Worm (Caenorhabditis elegans) whole organism, L3 larva: ENCODE data around the gene Y55H10A.2.
"Not testable (repeated sequence)": the region's sequence is repeated elsewhere in the genome, so short reads cannot be mapped to it uniquely, and the experiment has no call there.

ENCODE experiments used
- ZK546.5 ChIP-seq: sonication (generic microtip); optimal IDR thresholded peaks from 2 replicates; lab custom pipeline; 2017; ENCODE audit warnings: missing biosample characterization, missing genetic modification characterization
- aly-2 ChIP-seq: fragments of 150-350 bp; optimal IDR thresholded peaks from 2 replicates; lab custom pipeline; 2014; ENCODE audit warnings: missing biosample characterization, missing genetic modification characterization
- ama-1 ChIP-seq: fragments of 150-350 bp; optimal IDR thresholded peaks from 2 replicates; lab custom pipeline; 2018
- ceh-28 ChIP-seq: fragments of 150-350 bp; optimal IDR thresholded peaks from 2 replicates; lab custom pipeline; 2014; ENCODE audit warnings: missing biosample characterization, missing genetic modification reagents, missing genetic modification characterization
- ceh-82 ChIP-seq: fragments of 150-350 bp; optimal IDR thresholded peaks from 2 replicates; lab custom pipeline; 2014; ENCODE audit warnings: missing biosample characterization, missing genetic modification characterization
- daf-12 ChIP-seq: fragments of 150-350 bp; optimal IDR thresholded peaks from 2 replicates; lab custom pipeline; 2014; ENCODE audit warnings: missing biosample characterization, missing genetic modification reagents, missing genetic modification characterization
- egl-27 ChIP-seq: sonication (generic microtip); optimal IDR thresholded peaks from 4 replicates; lab custom pipeline; 2017; ENCODE audit warnings: missing biosample characterization, missing genetic modification reagents, missing genetic modification characterization
- egl-5 ChIP-seq: fragments of 150-350 bp; optimal IDR thresholded peaks from 2 replicates; lab custom pipeline; 2017; ENCODE audit warnings: missing biosample characterization, missing genetic modification reagents, missing genetic modification characterization, inconsistent platforms
- elt-2 ChIP-seq: sonication (generic microtip); optimal IDR thresholded peaks from 2 replicates; lab custom pipeline; 2016; ENCODE audit warnings: missing genetic modification reagents, mild to moderate bottlenecking, missing genetic modification characterization, missing compliant biosample characterization
- eor-1 ChIP-seq, 2 experiments: fragments of 150-350 bp; optimal IDR thresholded peaks; 2 replicates each; lab custom pipeline; 2014 to 2018; ENCODE audit warnings: missing biosample characterization in 2 of 2, missing genetic modification characterization in 2 of 2
- fkh-10 ChIP-seq: sonication (generic microtip); optimal IDR thresholded peaks from 2 replicates; lab custom pipeline; 2017; ENCODE audit warnings: missing biosample characterization, missing genetic modification reagents, missing genetic modification characterization
- fkh-2 ChIP-seq: fragments of 150-350 bp; optimal IDR thresholded peaks from 2 replicates; lab custom pipeline; 2014; ENCODE audit warnings: missing biosample characterization, missing genetic modification reagents, missing genetic modification characterization
- hmg-11 ChIP-seq: sonication (generic microtip); optimal IDR thresholded peaks from 2 replicates; lab custom pipeline; 2016; ENCODE audit warnings: missing genetic modification characterization, missing compliant biosample characterization
- lin-15B ChIP-seq: fragments of 150-350 bp; optimal IDR thresholded peaks from 2 replicates; lab custom pipeline; 2014; ENCODE audit warnings: missing biosample characterization, missing genetic modification characterization
- mdl-1 ChIP-seq: fragments of 150-350 bp; optimal IDR thresholded peaks from 2 replicates; lab custom pipeline; 2014; ENCODE audit warnings: missing biosample characterization, missing genetic modification characterization
- mml-1 ChIP-seq: fragments of 150-350 bp; sonication (generic microtip); optimal IDR thresholded peaks from 3 replicates; lab custom pipeline; 2014; ENCODE audit warnings: missing biosample characterization, missing genetic modification characterization
- nfya-1 ChIP-seq: sonication (generic microtip); optimal IDR thresholded peaks from 2 replicates; lab custom pipeline; 2017; ENCODE audit warnings: missing genetic modification characterization, mild to moderate bottlenecking, missing compliant biosample characterization, antibody characterized with exemption, moderate library complexity; ENCODE audit not compliant: insufficient read depth
- nhr-12 ChIP-seq: fragments of 150-350 bp; optimal IDR thresholded peaks from 2 replicates; lab custom pipeline; 2014; ENCODE audit warnings: missing biosample characterization, missing genetic modification characterization
- nhr-23 ChIP-seq: fragments of 150-350 bp; optimal IDR thresholded peaks from 2 replicates; lab custom pipeline; 2014; ENCODE audit warnings: missing biosample characterization, missing genetic modification reagents, missing genetic modification characterization
- nhr-237 ChIP-seq: fragments of 150-350 bp; optimal IDR thresholded peaks from 2 replicates; lab custom pipeline; 2014; ENCODE audit warnings: missing biosample characterization, missing genetic modification characterization
- nhr-28 ChIP-seq: fragments of 150-350 bp; optimal IDR thresholded peaks from 2 replicates; lab custom pipeline; 2014; ENCODE audit warnings: missing biosample characterization, missing genetic modification characterization
- nhr-67 ChIP-seq: fragments of 150-350 bp; optimal IDR thresholded peaks from 2 replicates; lab custom pipeline; 2014; ENCODE audit warnings: missing biosample characterization, missing genetic modification characterization
- nhr-76 ChIP-seq: fragments of 150-350 bp; sonication (generic microtip); optimal IDR thresholded peaks from 5 replicates; lab custom pipeline; 2014; ENCODE audit warnings: missing biosample characterization, missing genetic modification characterization
- nhr-77 ChIP-seq: fragments of 150-350 bp; optimal IDR thresholded peaks from 2 replicates; lab custom pipeline; 2014; ENCODE audit warnings: missing biosample characterization, missing genetic modification characterization
- pha-4 ChIP-seq: fragments of 150-350 bp; optimal IDR thresholded peaks from 2 replicates; lab custom pipeline; 2014; ENCODE audit warnings: missing biosample characterization, missing genetic modification reagents, missing genetic modification characterization
- sea-2 ChIP-seq: fragments of 150-350 bp; sonication (generic microtip); optimal IDR thresholded peaks from 4 replicates; lab custom pipeline; 2014; ENCODE audit warnings: missing biosample characterization, missing genetic modification reagents, missing genetic modification characterization
- skn-1 ChIP-seq: fragments of 150-350 bp; optimal IDR thresholded peaks from 2 replicates; lab custom pipeline; 2014; ENCODE audit warnings: missing biosample characterization, missing genetic modification characterization
- unc-39 ChIP-seq: sonication (generic microtip); optimal IDR thresholded peaks from 4 replicates; lab custom pipeline; 2017; ENCODE audit warnings: missing biosample characterization, missing genetic modification characterization
- unc-62 ChIP-seq: fragments of 150-350 bp; sonication (generic microtip); optimal IDR thresholded peaks from 4 replicates; lab custom pipeline; 2014; ENCODE audit warnings: missing biosample characterization, missing genetic modification reagents, missing genetic modification characterization
- zag-1 ChIP-seq: fragments of 150-350 bp; optimal IDR thresholded peaks from 2 replicates; lab custom pipeline; 2014; ENCODE audit warnings: missing biosample characterization, missing genetic modification characterization
- ztf-11 ChIP-seq: fragments of 150-350 bp; optimal IDR thresholded peaks from 2 replicates; lab custom pipeline; 2014; ENCODE audit warnings: missing biosample characterization, missing genetic modification characterization

Gene Y55H10A.2

DNA sequence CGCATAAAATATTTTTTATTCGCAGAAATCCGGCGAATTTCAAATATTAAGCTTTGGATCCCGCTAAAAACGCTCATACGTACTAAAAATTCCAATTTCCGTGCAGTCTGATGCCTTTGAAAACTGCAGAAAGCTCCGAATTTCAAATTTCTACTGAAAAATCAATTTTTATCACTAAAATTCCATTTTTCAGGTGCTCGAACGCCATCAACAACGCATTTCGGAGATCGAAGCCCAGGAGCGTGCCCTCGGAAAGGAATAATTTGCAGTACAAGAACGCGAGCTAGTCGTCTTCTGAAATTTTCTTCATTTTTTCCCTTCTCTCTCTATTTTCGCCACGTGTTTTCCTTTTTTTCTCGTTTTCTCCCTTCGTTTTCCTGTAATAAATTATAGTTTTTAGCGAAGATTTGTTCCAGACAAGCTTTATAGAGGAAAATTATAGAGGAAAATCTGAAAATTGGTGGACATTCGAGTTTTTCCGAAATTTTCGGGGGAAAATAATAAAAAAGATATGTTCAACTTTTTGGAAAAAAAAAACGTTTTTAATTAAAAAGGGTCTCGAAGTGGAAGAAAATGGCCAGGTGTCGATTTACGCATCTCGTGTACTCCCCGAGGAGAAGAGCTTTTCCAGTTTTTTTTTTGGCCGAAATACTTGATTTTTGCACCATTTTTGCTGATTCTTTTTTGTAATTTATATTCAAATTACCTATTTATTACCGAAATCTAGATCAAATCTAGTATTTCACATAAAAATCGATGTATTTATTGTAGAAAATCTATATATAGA lies 23.4 kb downstream of the Y55H10A.2 start:
- TF ChIP-seq ama-1 = peak; percentile 67
- TF ChIP-seq pha-4 (tag; lab: Kevin White, UChicago) = peak; percentile 6
- no peak for TF ChIP-seq ZK546.5 (tag; lab: Kevin White, UChicago)
- TF ChIP-seq elt-2 = peak; percentile 16

DNA sequence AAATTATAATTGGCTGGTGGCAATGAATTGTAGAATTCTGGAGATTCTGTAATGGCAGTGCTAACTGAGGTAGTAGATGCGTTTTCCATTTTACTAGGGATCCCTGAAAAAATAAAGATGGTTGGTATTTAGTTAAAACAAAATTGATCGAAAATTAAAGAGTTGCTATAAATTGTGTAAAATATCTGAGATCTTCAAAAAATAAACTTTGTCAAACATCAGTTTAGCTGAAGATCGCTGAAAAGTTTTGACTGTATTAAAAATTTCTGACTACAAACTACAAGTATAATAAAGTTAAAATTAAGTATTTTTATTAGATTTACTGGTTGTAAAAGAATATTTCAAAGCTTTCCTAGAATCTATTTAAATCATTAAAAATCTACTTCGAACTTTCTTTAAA lies 26.7 kb downstream of the Y55H10A.2 start, which contains the start of gene B0546.5:
Gene B0546.5, minus strand, starts transcription at position 101 of the 400 bp plus-strand sequence.
- TF ChIP-seq pha-4, nhr-237, nhr-76 (tag; lab: Kevin White, UChicago): not testable (repeated sequence)

DNA sequence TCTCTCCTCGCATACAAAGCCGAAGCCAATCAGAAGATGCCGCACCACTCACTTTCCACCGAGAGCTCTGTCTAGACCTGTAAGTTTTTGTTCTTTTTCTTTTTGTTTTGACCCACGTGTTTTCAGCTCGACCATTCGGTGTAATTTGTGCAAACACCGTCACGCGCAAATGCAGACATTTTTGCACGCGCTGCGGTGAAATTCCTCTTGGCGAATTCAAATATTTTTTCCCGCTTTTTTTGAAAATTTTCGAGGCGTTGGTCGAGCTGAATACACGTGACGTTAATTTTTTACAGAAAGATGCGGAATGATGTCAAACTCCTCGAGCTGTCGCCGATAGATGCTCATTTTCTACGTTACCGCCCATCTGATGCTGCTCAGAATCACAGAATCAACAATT lies 30.7 kb downstream of the Y55H10A.2 start, which contains the start of gene C04C3.4:
Gene C04C3.4, plus strand, starts transcription at position 301 of the 400 bp plus-strand sequence.
- not testable (repeated sequence) for TF ChIP-seq ama-1; skn-1 (tag; lab: Kevin White, UChicago); elt-2

DNA sequence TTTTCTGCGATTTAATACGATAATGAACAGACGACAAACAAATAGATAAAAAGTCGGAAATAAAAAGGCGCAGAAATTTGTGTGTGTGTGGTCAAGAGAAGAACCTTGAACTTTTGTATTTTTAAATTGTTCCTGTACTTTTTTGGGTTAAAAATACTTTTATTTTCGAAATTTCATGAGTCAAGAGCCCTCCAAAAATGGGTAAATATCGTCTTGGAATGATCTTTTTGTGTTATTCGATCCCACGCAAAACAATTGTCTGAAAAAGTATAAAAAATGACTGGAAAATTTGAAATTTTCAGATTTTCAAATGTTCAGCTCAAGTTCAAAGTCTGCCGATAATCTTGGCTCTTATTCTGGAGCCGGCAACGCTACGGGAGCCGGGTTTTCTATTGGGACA lies 32.3 kb downstream of the Y55H10A.2 start, which contains the start of gene C04C3.14:
Gene C04C3.14, plus strand, starts transcription at position 301 of the 400 bp plus-strand sequence.
- TF ChIP-seq mdl-1 (tag; lab: Kevin White, UChicago) (no peak), lin-15B (no peak), nhr-28 (no peak), nfya-1 (tag; lab: Kevin White, UChicago) (no peak), nhr-12 (tag; lab: Kevin White, UChicago) (no peak), hmg-11 (tag; lab: Kevin White, UChicago) (no peak), sea-2 (GFP tag; lab: Kevin White, UChicago) (no peak), zag-1 (tag; lab: Kevin White, UChicago) (no peak), unc-62 (GFP tag; lab: Kevin White, UChicago) (no peak), ceh-82 (no peak), egl-27 (tag; lab: Kevin White, UChicago) (no peak), eor-1 (tag; optimal IDR thresholded peaks at IDR 0.05; lab: Kevin White, UChicago) (no peak), aly-2 (tag; lab: Kevin White, UChicago) (no peak), ztf-11 (tag; lab: Kevin White, UChicago) (no peak), egl-5 (no peak), ZK546.5 (tag; lab: Kevin White, UChicago) (no peak), nhr-67 (tag; lab: Kevin White, UChicago) (no peak), mml-1 (tag; lab: Kevin White, UChicago) (no peak), nhr-23 (tag; lab: Kevin White, UChicago) (no peak)

DNA sequence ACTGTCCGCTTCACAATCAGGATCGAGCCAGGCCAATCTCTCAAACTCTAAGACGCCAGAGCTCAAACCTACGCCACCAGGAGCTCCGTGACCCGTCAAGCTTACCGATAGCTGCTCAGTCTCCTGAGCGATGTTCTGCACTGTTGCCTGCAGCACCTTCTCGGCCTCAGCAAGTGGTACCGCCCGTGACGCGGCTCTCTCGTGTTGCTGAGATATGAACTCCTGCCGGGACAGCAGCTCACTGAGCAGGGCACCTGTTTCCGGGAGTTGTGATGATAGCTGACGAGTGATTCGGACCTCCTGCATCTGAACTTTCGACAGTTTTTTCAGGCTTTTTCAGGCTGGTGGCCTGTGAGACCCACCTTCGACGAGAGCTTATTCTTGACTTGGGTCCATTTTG lies 34.8 kb downstream of the Y55H10A.2 start:
- TF ChIP-seq nfya-1 (tag; lab: Kevin White, UChicago) (no peak), nhr-28 (no peak), mdl-1 (tag; lab: Kevin White, UChicago) (no peak), ceh-28 (tag; lab: Kevin White, UChicago) (no peak), fkh-10 (GFP tag; lab: Kevin White, UChicago) (no peak), lin-15B (no peak), daf-12 (no peak), unc-39 (tag; lab: Kevin White, UChicago) (no peak), ztf-11 (tag; lab: Kevin White, UChicago) (no peak), nhr-77 (tag; lab: Kevin White, UChicago) (no peak), fkh-2 (tag; lab: Kevin White, UChicago) (no peak)
- TF ChIP-seq, all 47 proteins: peak for 0
